Fruit fly (Drosophila melanogaster): ENCODE results near the gene Atxn7.

Gene Atxn7

dm6 chr2L:2363626-2364147 lies 12.0 kb upstream of the Atxn7 start (continued):
- TF ChIP-seq hkb (optimal IDR thresholded peaks at IDR 0.05) (no peak), hkb (GFP tag; IDR thresholded peaks at IDR 0.05) (peak; percentile 93), Doc2 (GFP tag; IDR thresholded peaks at IDR 0.05) (no peak), CG13624 (GFP tag; optimal IDR thresholded peaks at IDR 0.05) (peak; percentile 45), Doc3 (GFP tag; IDR thresholded peaks at IDR 0.05; ENCODE audit: partially characterized antibody) (no peak), Adf1 (GFP tag; IDR thresholded peaks at IDR 0.05) (peak; percentile 55), mirr (GFP tag; optimal IDR thresholded peaks at IDR 0.05) (peak; percentile 64), z (GFP tag; IDR thresholded peaks at IDR 0.05) (0 out of 3 replicates have a peak, but pooled peaks have one; percentile 46), Deaf1 (tag; optimal IDR thresholded peaks at IDR 0.05) (peak; percentile 70), CG4404 (GFP tag; IDR thresholded peaks at IDR 0.05) (no peak; the same call in 1 of the 2 replicates), Dad (GFP tag; optimal IDR thresholded peaks at IDR 0.05) (peak; percentile 56), GATAe (GFP tag; conservative IDR thresholded peaks at IDR 0.05) (peak; percentile 49; the same call in 1 of the 2 replicates), CG6689 (GFP tag; IDR thresholded peaks at IDR 0.05) (peak; percentile 85), abd-A (tag; optimal IDR thresholded peaks at IDR 0.05) (no peak), tup (GFP tag; optimal IDR thresholded peaks at IDR 0.05) (peak; percentile 72), CG34376 (GFP tag; optimal IDR thresholded peaks at IDR 0.05) (peak; percentile 64), CG6791 (GFP tag; IDR thresholded peaks at IDR 0.05; ENCODE audit: partially characterized antibody) (no peak), CG12942 (GFP tag; optimal IDR thresholded peaks at IDR 0.05) (peak; percentile 74), yki (optimal IDR thresholded peaks at IDR 0.05) (no peak), sna (GFP tag; IDR thresholded peaks at IDR 0.05; ENCODE audit: partially characterized antibody) (no peak), Opbp (GFP tag; IDR thresholded peaks at IDR 0.05; ENCODE audit: partially characterized antibody) (no peak), Meics (GFP tag; optimal IDR thresholded peaks at IDR 0.05) (peak; percentile 91), CG16815 (GFP tag; optimal IDR thresholded peaks at IDR 0.05) (peak; percentile 71), CG12391 (tag; optimal IDR thresholded peaks at IDR 0.05) (peak; percentile 89), kay (GFP tag; optimal IDR thresholded peaks at IDR 0.05) (peak; percentile 84), Sin3A (optimal IDR thresholded peaks at IDR 0.05) (no peak), CG4854 (GFP tag; optimal IDR thresholded peaks at IDR 0.05) (peak; percentile 67), disco-r (GFP tag; optimal IDR thresholded peaks at IDR 0.05) (no peak), MESR4 (GFP tag; optimal IDR thresholded peaks at IDR 0.05) (no peak), CG10267 (tag; optimal IDR thresholded peaks at IDR 0.05) (peak; percentile 87), nerfin-2 (GFP tag; IDR thresholded peaks at IDR 0.05; ENCODE audit: partially characterized antibody) (no peak), oc (tag; optimal IDR thresholded peaks at IDR 0.05) (peak; percentile 93), onecut (GFP tag; IDR thresholded peaks at IDR 0.05) (peak; percentile 77), Scr (GFP tag; IDR thresholded peaks at IDR 0.05; ENCODE audit: partially characterized antibody) (no peak), fu2 (GFP tag; optimal IDR thresholded peaks at IDR 0.05) (no peak), CG16863 (GFP tag; optimal IDR thresholded peaks at IDR 0.05) (peak; percentile 18), HmgD (GFP tag; optimal IDR thresholded peaks at IDR 0.05) (no peak), CG14441 (GFP tag; IDR thresholded peaks at IDR 0.05) (peak; percentile 82), CG14860 (GFP tag; IDR thresholded peaks at IDR 0.05; ENCODE audit: partially characterized antibody) (no peak), CG1832 (GFP tag; optimal IDR thresholded peaks at IDR 0.05) (no peak), CG18599 (GFP tag; optimal IDR thresholded peaks at IDR 0.05) (peak; percentile 93), cwo (GFP tag; optimal IDR thresholded peaks at IDR 0.05) (peak; percentile 81), CG4617 (GFP tag; optimal IDR thresholded peaks at IDR 0.05; ENCODE audit: borderline replicate concordance) (peak; percentile 40), stwl (tag; optimal IDR thresholded peaks at IDR 0.05) (peak; percentile 31), tin (GFP tag; optimal IDR thresholded peaks at IDR 0.05) (peak; percentile 75), gro (GFP tag; optimal IDR thresholded peaks at IDR 0.05) (no peak), Vsx1 (GFP tag; optimal IDR thresholded peaks at IDR 0.05) (peak; percentile 80), luna (GFP tag; optimal IDR thresholded peaks at IDR 0.05) (no peak), dmrt99B (tag; optimal IDR thresholded peaks at IDR 0.05) (peak; percentile 95), HHEX (GFP tag; optimal IDR thresholded peaks at IDR 0.05) (peak; percentile 89)

All from whole organism, embryonic.